Worm (Caenorhabditis elegans): ENCODE measurements around the gene rle-1.

Gene rle-1

ce11 chrIII:10969644-10970043 lies 33.6 kb downstream of the rle-1 start, which contains the start of gene dhc-4:
Gene dhc-4 (plus strand): TSS chrIII:10969944.
- TF ChIP-seq ceh-16 (tag; optimal IDR thresholded peaks at IDR 0.05) (no peak), skn-1 (tag; optimal IDR thresholded peaks at IDR 0.05) (no peak), elt-1 (tag; optimal IDR thresholded peaks at IDR 0.05) (no peak), nhr-237 (tag; optimal IDR thresholded peaks at IDR 0.05) (no peak), nhr-25 (tag; optimal IDR thresholded peaks at IDR 0.05) (no peak), nfya-1 (tag; optimal IDR thresholded peaks at IDR 0.05; ENCODE audit: insufficient read depth) (no peak), tbx-2 (tag; optimal IDR thresholded peaks at IDR 0.05) (no peak), ceh-28 (tag; optimal IDR thresholded peaks at IDR 0.05) (no peak)

- TF ChIP-seq lin-15B (tag; optimal IDR thresholded peaks at IDR 0.05): no peak
These were observed 40.5 kb downstream of the rle-1 start for ce11 chrIII:10976580-10976979.

- no peak for TF ChIP-seq ZK546.5 (tag; optimal IDR thresholded peaks at IDR 0.05)
These were observed 45.5 kb downstream of the rle-1 start for ce11 chrIII:10981555-10981954.

ce11 chrIII:10983153-10983552 lies 47.1 kb downstream of the rle-1 start, which contains the start of gene col-92:
Gene col-92 (minus strand): TSS chrIII:10983253.
- TF ChIP-seq fkh-2 (tag; optimal IDR thresholded peaks at IDR 0.05) (no peak), nhr-25 (tag; optimal IDR thresholded peaks at IDR 0.05) (peak; percentile 4), nhr-11 (tag; optimal IDR thresholded peaks at IDR 0.05) (no peak)

ce11 chrIII:10985559-10986036 lies 49.6 kb downstream of the rle-1 start, which contains the start of gene col-93:
Gene col-93 (minus strand): TSS chrIII:10985609.
- TF ChIP-seq elt-3 (tag; optimal IDR thresholded peaks at IDR 0.05): peak in 1 of 3 experiments; percentile 49
- TF ChIP-seq unc-62 (GFP tag; optimal IDR thresholded peaks at IDR 0.05): peak; percentile 14
- TF ChIP-seq nhr-25 (tag; optimal IDR thresholded peaks at IDR 0.05): peak; percentile 86
- TF ChIP-seq egl-27 (tag; optimal IDR thresholded peaks at IDR 0.05): no peak

- TF ChIP-seq nhr-25 (tag; optimal IDR thresholded peaks at IDR 0.05) (peak; percentile 25), nhr-43 (tag; optimal IDR thresholded peaks at IDR 0.05; ENCODE audit: poor library complexity, severe bottlenecking) (peak; percentile 48)
These were observed 50.4 kb downstream of the rle-1 start for ce11 chrIII:10986438-10986837.

ce11 chrIII:10987561-10988184 lies 51.6 kb downstream of the rle-1 start, which contains the start of gene col-94:
Gene col-94 (minus strand): TSS chrIII:10987873.
- TF ChIP-seq unc-62 (GFP tag; optimal IDR thresholded peaks at IDR 0.05) (no peak), ama-1 (optimal IDR thresholded peaks at IDR 0.05) (peak; percentile 3), nhr-25 (tag; optimal IDR thresholded peaks at IDR 0.05) (peak; percentile 91), elt-2 (tag; optimal IDR thresholded peaks at IDR 0.05) (no peak), pqm-1 (tag; optimal IDR thresholded peaks at IDR 0.05) (no peak)

ce11 chrIII:10989491-10990032 lies 53.5 kb downstream of the rle-1 start:
- TF ChIP-seq ceh-82 (tag; optimal IDR thresholded peaks at IDR 0.05): peak; percentile 96
- peak; percentile 57 for TF ChIP-seq ceh-16 (tag; optimal IDR thresholded peaks at IDR 0.05)
- TF ChIP-seq elt-1 (tag; optimal IDR thresholded peaks at IDR 0.05): peak; percentile 40
- TF ChIP-seq ztf-4 (tag; optimal IDR thresholded peaks at IDR 0.05): peak; percentile 87
- TF ChIP-seq nhr-23 (tag; optimal IDR thresholded peaks at IDR 0.05): peak; percentile 95
- TF ChIP-seq eor-1 (tag; optimal IDR thresholded peaks at IDR 0.05): no peak
- TF ChIP-seq pqm-1 (tag; optimal IDR thresholded peaks at IDR 0.05): peak; percentile 37
- peak; percentile 96 for TF ChIP-seq nhr-43 (tag; optimal IDR thresholded peaks at IDR 0.05; ENCODE audit: poor library complexity, severe bottlenecking)
- peak; percentile 33 for TF ChIP-seq mml-1 (tag; optimal IDR thresholded peaks at IDR 0.05)
- TF ChIP-seq nhr-76 (tag; optimal IDR thresholded peaks at IDR 0.05): no peak
- peak; percentile 43 for TF ChIP-seq ztf-11 (tag; optimal IDR thresholded peaks at IDR 0.05)
- TF ChIP-seq ceh-9 (tag; optimal IDR thresholded peaks at IDR 0.05): no peak
- peak in 1 of 3 experiments; percentile 88 for TF ChIP-seq elt-3 (tag; optimal IDR thresholded peaks at IDR 0.05)
- peak; percentile 52 for TF ChIP-seq mdl-1 (tag; optimal IDR thresholded peaks at IDR 0.05)
- TF ChIP-seq nhr-67 (tag; optimal IDR thresholded peaks at IDR 0.05): peak; percentile 31
- peak; percentile 37 for TF ChIP-seq nhr-237 (tag; optimal IDR thresholded peaks at IDR 0.05)
- TF ChIP-seq jun-1 (tag; optimal IDR thresholded peaks at IDR 0.05): peak; percentile 89
- peak; percentile 26 for TF ChIP-seq nhr-11 (tag; optimal IDR thresholded peaks at IDR 0.05)
- TF ChIP-seq fkh-10 (GFP tag; optimal IDR thresholded peaks at IDR 0.05): peak; percentile 50
- TF ChIP-seq lin-15B (tag; optimal IDR thresholded peaks at IDR 0.05): peak; percentile 69
- TF ChIP-seq sea-2 (GFP tag; optimal IDR thresholded peaks at IDR 0.05): peak; percentile 92
- peak; percentile 67 for TF ChIP-seq unc-39 (tag; optimal IDR thresholded peaks at IDR 0.05)
- TF ChIP-seq hmg-11 (tag; optimal IDR thresholded peaks at IDR 0.05): peak; percentile 100
- TF ChIP-seq elt-2 (tag; optimal IDR thresholded peaks at IDR 0.05): peak; percentile 68
- peak; percentile 80 for TF ChIP-seq fos-1 (tag; optimal IDR thresholded peaks at IDR 0.05)
- peak; percentile 93 for TF ChIP-seq egl-5 (tag; optimal IDR thresholded peaks at IDR 0.05)

Data from whole organism, L3 larva.